Worm (Caenorhabditis elegans) whole organism, L4/young adult: ENCODE results near the gene npp-27.

Experiments
- W03F9.2 ChIP-seq: fragments of 150-350 bp; optimal IDR thresholded peaks from 2 replicates; lab custom pipeline; 2014; ENCODE audit warnings: missing biosample characterization, missing genetic modification characterization
- dao-5 ChIP-seq: sonication (generic microtip); optimal IDR thresholded peaks from 2 replicates; lab custom pipeline; 2016; ENCODE audit warnings: missing genotype, missing genetic modification characterization, moderate library complexity, missing compliant biosample characterization
- him-1 ChIP-seq: sonication (generic microtip); optimal IDR thresholded peaks from 2 replicates; lab custom pipeline; 2016; ENCODE audit warnings: missing genotype, missing genetic modification reagents, missing genetic modification characterization, missing compliant biosample characterization

DNA sequence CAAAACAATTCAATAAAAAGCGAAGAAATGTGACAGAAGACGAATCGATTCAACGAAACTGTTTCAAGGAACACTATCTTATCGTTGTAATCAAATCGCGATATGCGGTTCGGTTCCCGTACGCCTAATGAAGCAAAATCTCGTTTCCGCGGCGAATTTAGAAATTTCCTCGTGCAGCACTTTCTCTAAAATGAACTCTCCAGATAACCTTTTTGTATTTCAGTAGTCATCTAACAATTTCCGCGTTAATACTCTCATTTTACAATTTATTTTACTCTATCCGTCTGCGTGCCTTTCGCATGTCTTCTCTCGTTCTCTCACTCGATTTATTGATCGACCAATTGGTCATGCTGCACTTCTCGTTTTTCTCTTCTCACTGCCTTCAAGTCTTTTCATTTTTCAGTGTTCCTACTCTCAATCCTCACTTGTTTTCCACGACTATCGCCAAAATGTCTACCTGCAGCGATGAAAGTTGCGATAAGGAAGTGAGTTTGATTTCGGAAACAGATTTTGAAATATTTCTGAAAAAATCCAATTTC, at the start of gene npp-27, which contains the start of gene ntl-4:
- TF ChIP-seq him-1 (tag; lab: Kevin White, UChicago) = no peak
- no peak for TF ChIP-seq W03F9.2 (tag; lab: Kevin White, UChicago)
- TF ChIP-seq dao-5 (tag; lab: Kevin White, UChicago) = no peak
